Worm (Caenorhabditis elegans) whole organism, L1 larva: ENCODE results near the gene igeg-2.

Experiments used
- C04F5.9 ChIP-seq: sonication (generic microtip); optimal IDR thresholded peaks from 2 replicates; lab custom pipeline; 2016; ENCODE audit warnings: missing genetic modification characterization, missing compliant biosample characterization
- C34B4.2 ChIP-seq: sonication (generic microtip); optimal IDR thresholded peaks from 2 replicates; lab custom pipeline; 2017; ENCODE audit warnings: mild to moderate bottlenecking, missing genetic modification characterization, missing compliant biosample characterization
- Y116A8C.19 ChIP-seq: sonication (generic microtip); optimal IDR thresholded peaks from 2 replicates; lab custom pipeline; 2016; ENCODE audit warnings: missing compliant biosample characterization, missing genetic modification characterization, borderline replicate concordance
- alr-1 ChIP-seq: fragments of 200-800 bp; sonication (Bioruptor generic); optimal IDR thresholded peaks from 2 replicates; lab custom pipeline; 2018; ENCODE audit warnings: borderline replicate concordance, mild to moderate bottlenecking, missing genetic modification characterization, missing compliant biosample characterization
- ceh-63 ChIP-seq: fragments of 200-800 bp; sonication (Bioruptor generic); optimal IDR thresholded peaks from 2 replicates; lab custom pipeline; 2018; ENCODE audit warnings: mild to moderate bottlenecking, missing genetic modification characterization, missing compliant biosample characterization
- dpl-1 ChIP-seq, 3 experiments: fragments of 150-350 bp in 2 of 3; sonication (generic microtip) in 1 of 3; optimal IDR thresholded peaks; 2 replicates each; lab custom pipeline; 2014 to 2017; ENCODE audit warnings: missing biosample characterization in 3 of 3, missing genetic modification characterization in 3 of 3, missing genetic modification reagents in 3 of 3
- efl-1 ChIP-seq, 4 experiments: fragments of 150-350 bp; optimal IDR thresholded peaks in 3 of 4; peaks in 1 of 4; 1 replicate in 1 of 4; 2 replicates in 3 of 4; lab custom pipeline; 2014; ENCODE audit warnings: missing biosample characterization in 2 of 4, missing genetic modification characterization in 2 of 4, missing genetic modification reagents in 2 of 4
- egl-13 ChIP-seq: sonication (generic microtip); optimal IDR thresholded peaks from 2 replicates; lab custom pipeline; 2016; ENCODE audit warnings: missing genotype, missing genetic modification reagents, missing genetic modification characterization, missing compliant biosample characterization
- elt-3 ChIP-seq, 6 experiments: fragments of 150-350 bp in 1 of 6; sonication (generic microtip); optimal IDR thresholded peaks; 2 replicates each; lab custom pipeline; 2017 to 2018; ENCODE audit warnings: missing biosample characterization in 6 of 6, missing genetic modification characterization in 6 of 6, inconsistent platforms in 1 of 6
- ets-5 ChIP-seq: fragments of 200-800 bp; sonication (Bioruptor generic); IDR thresholded peaks from 2 replicates; pipeline ENCODE4 v1.3.6; 2022; ENCODE audit warnings: missing genetic modification characterization, missing compliant biosample characterization
- fkh-10 ChIP-seq: sonication (generic microtip); optimal IDR thresholded peaks from 2 replicates; lab custom pipeline; 2017; ENCODE audit warnings: missing biosample characterization, missing genetic modification reagents, missing genetic modification characterization
- fkh-4 ChIP-seq: sonication (generic microtip); optimal IDR thresholded peaks from 2 replicates; lab custom pipeline; 2016; ENCODE audit warnings: missing compliant biosample characterization, missing genetic modification characterization, borderline replicate concordance
- fkh-8 ChIP-seq: sonication (generic microtip); optimal IDR thresholded peaks from 2 replicates; lab custom pipeline; 2016; ENCODE audit warnings: mild to moderate bottlenecking, missing genetic modification characterization, missing compliant biosample characterization
- hlh-17 ChIP-seq: fragments of 200-800 bp; sonication (Bioruptor generic); optimal IDR thresholded peaks from 2 replicates; lab custom pipeline; 2018; ENCODE audit warnings: missing genetic modification characterization, mild to moderate bottlenecking, missing compliant biosample characterization, moderate library complexity, borderline replicate concordance
- hlh-4 ChIP-seq: sonication (generic microtip); optimal IDR thresholded peaks from 2 replicates; lab custom pipeline; 2016; ENCODE audit warnings: mild to moderate bottlenecking, missing genetic modification characterization, missing compliant biosample characterization
- irx-1 ChIP-seq: sonication (generic microtip); optimal IDR thresholded peaks from 2 replicates; lab custom pipeline; 2016; ENCODE audit warnings: missing genetic modification characterization, missing compliant biosample characterization
- jun-1 ChIP-seq: fragments of 150-350 bp; optimal IDR thresholded peaks from 2 replicates; lab custom pipeline; 2014; ENCODE audit warnings: missing biosample characterization, missing genetic modification reagents, missing genetic modification characterization
- lin-14 ChIP-seq: fragments of 200-800 bp; sonication (Bioruptor generic); optimal IDR thresholded peaks from 2 replicates; lab custom pipeline; 2018; ENCODE audit warnings: mild to moderate bottlenecking, missing genetic modification characterization, moderate library complexity, missing compliant biosample characterization
- lsy-2 ChIP-seq, 2 experiments: fragments of 150-350 bp; optimal IDR thresholded peaks; 2 replicates each; lab custom pipeline; 2014; ENCODE audit warnings: missing biosample characterization in 2 of 2, missing genetic modification characterization in 2 of 2
- mdl-1 ChIP-seq, 2 experiments: fragments of 150-350 bp; optimal IDR thresholded peaks; 2 replicates each; lab custom pipeline; 2014 to 2017; ENCODE audit warnings: missing biosample characterization in 2 of 2, missing genetic modification characterization in 2 of 2, inconsistent platforms in 1 of 2
- mef-2 ChIP-seq: fragments of 150-350 bp; optimal IDR thresholded peaks from 2 replicates; lab custom pipeline; 2014; ENCODE audit warnings: missing biosample characterization, missing genetic modification characterization
- nhr-20 ChIP-seq: sonication (generic microtip); optimal IDR thresholded peaks from 2 replicates; lab custom pipeline; 2016; ENCODE audit warnings: mild to moderate bottlenecking, missing genetic modification characterization, missing compliant biosample characterization
- nhr-47 ChIP-seq: sonication (generic microtip); optimal IDR thresholded peaks from 2 replicates; lab custom pipeline; 2016; ENCODE audit warnings: mild to moderate bottlenecking, missing genetic modification characterization, moderate library complexity, missing compliant biosample characterization
- nhr-76 ChIP-seq: sonication (generic microtip); optimal IDR thresholded peaks from 2 replicates; lab custom pipeline; 2017; ENCODE audit warnings: missing biosample characterization, missing genetic modification characterization
- nhr-84 ChIP-seq: sonication (generic microtip); optimal IDR thresholded peaks from 2 replicates; lab custom pipeline; 2017; ENCODE audit warnings: missing biosample characterization, missing genetic modification characterization
- nhr-85 ChIP-seq: sonication (generic microtip); peaks from one replicate; lab custom pipeline; 2016; ENCODE audit warnings: missing genetic modification characterization, inconsistent platforms, missing compliant biosample characterization
- nhr-90 ChIP-seq: sonication (generic microtip); optimal IDR thresholded peaks from 2 replicates; lab custom pipeline; 2016; ENCODE audit warnings: mild to moderate bottlenecking, missing genetic modification characterization, missing compliant biosample characterization; ENCODE audit not compliant: poor library complexity
- pax-3 ChIP-seq: fragments of 200-800 bp; sonication (Bioruptor generic); optimal IDR thresholded peaks from 2 replicates; lab custom pipeline; 2018; ENCODE audit warnings: mild to moderate bottlenecking, missing genetic modification characterization, moderate library complexity, missing compliant biosample characterization
- rnt-1 ChIP-seq: sonication (generic microtip); optimal IDR thresholded peaks from 2 replicates; lab custom pipeline; 2016; ENCODE audit warnings: mild to moderate bottlenecking, missing genetic modification characterization, moderate library complexity, missing compliant biosample characterization
- skn-1 ChIP-seq: fragments of 150-350 bp; optimal IDR thresholded peaks from 2 replicates; lab custom pipeline; 2014; ENCODE audit warnings: missing biosample characterization, missing genetic modification characterization
- snpc-4 ChIP-seq: fragments of 150-350 bp; optimal IDR thresholded peaks from 2 replicates; lab custom pipeline; 2014; ENCODE audit warnings: missing biosample characterization, missing genetic modification characterization
- sup-37 ChIP-seq: fragments of 200-800 bp; sonication (Bioruptor generic); optimal IDR thresholded peaks from 2 replicates; lab custom pipeline; 2018; ENCODE audit warnings: mild to moderate bottlenecking, missing genetic modification characterization, missing compliant biosample characterization
- swsn-7 ChIP-seq: sonication (generic microtip); optimal IDR thresholded peaks from 2 replicates; lab custom pipeline; 2016; ENCODE audit warnings: missing genetic modification characterization, missing compliant biosample characterization
- tbx-2 ChIP-seq: sonication (generic microtip); optimal IDR thresholded peaks from 2 replicates; lab custom pipeline; 2016; ENCODE audit warnings: missing genetic modification characterization, missing compliant biosample characterization
- unc-130 ChIP-seq: fragments of 150-350 bp; optimal IDR thresholded peaks from 2 replicates; lab custom pipeline; 2017; ENCODE audit warnings: missing biosample characterization, missing genetic modification characterization, inconsistent platforms
- xbp-1 ChIP-seq: sonication (generic microtip); optimal IDR thresholded peaks from 2 replicates; lab custom pipeline; 2016; ENCODE audit warnings: missing genetic modification characterization, missing compliant biosample characterization

Gene igeg-2

ce11 chrX:11407682-11408335 lies 38.6 kb downstream of the igeg-2 start, which contains the start of gene F08B12.4 (continued):
- TF ChIP-seq nhr-90 (no peak), nhr-76 (no peak), tbx-2 (tag; lab: Kevin White, UChicago) (no peak), alr-1 (tag; lab: Kevin White, UChicago) (no peak), sup-37 (GFP tag; lab: Kevin White, UChicago) (no peak), egl-13 (tag; lab: Kevin White, UChicago) (no peak), ceh-63 (no peak), ets-5 (no peak), jun-1 (tag; lab: Kevin White, UChicago) (peak; percentile 43), skn-1 (tag; lab: Kevin White, UChicago) (no peak)

- no peak for TF ChIP-seq jun-1 (tag; lab: Kevin White, UChicago)
- TF ChIP-seq fkh-4 (tag; lab: Kevin White, UChicago): no peak
- no peak for TF ChIP-seq nhr-90
- TF ChIP-seq mef-2: no peak
- TF ChIP-seq C04F5.9 (tag; lab: Kevin White, UChicago): no peak
These were observed 39.7 kb downstream of the igeg-2 start for ce11 chrX:11406784-11407183.

- TF ChIP-seq nhr-84 (tag; lab: Kevin White, UChicago) (no peak), swsn-7 (no peak), hlh-4 (no peak), dpl-1 (GFP tag; optimal IDR thresholded peaks at IDR 0.05; lab: Kevin White, UChicago) (no peak), xbp-1 (tag; lab: Kevin White, UChicago) (no peak), fkh-10 (GFP tag; lab: Kevin White, UChicago) (peak; percentile 39), hlh-17 (GFP tag; lab: Kevin White, UChicago) (no peak), elt-3 (tag; optimal IDR thresholded peaks at IDR 0.05; lab: Kevin White, UChicago) (no peak), lsy-2 (tag; optimal IDR thresholded peaks at IDR 0.05; lab: Kevin White, UChicago) (no peak), nhr-76 (no peak), nhr-47 (tag; lab: Kevin White, UChicago) (no peak), rnt-1 (tag; lab: Kevin White, UChicago) (no peak), irx-1 (tag; lab: Kevin White, UChicago) (no peak), nhr-20 (tag; lab: Kevin White, UChicago) (no peak), Y116A8C.19 (tag; lab: Kevin White, UChicago) (no peak), fkh-8 (tag; lab: Kevin White, UChicago) (no peak), snpc-4 (tag; lab: Kevin White, UChicago) (no peak), pax-3 (no peak), efl-1 (optimal IDR thresholded peaks at IDR 0.05; lab: Kevin White, UChicago) (no peak), efl-1 (GFP tag; optimal IDR thresholded peaks at IDR 0.05 in 1 of 2; lab: Kevin White, UChicago) (peak in 1 of 2 experiments; percentile 25), jun-1 (tag; lab: Kevin White, UChicago) (no peak), nhr-85 (no peak), C34B4.2 (tag; lab: Kevin White, UChicago) (no peak), mdl-1 (tag; optimal IDR thresholded peaks at IDR 0.05; lab: Kevin White, UChicago) (no peak), lin-14 (GFP tag; lab: Kevin White, UChicago) (peak; percentile 55), unc-130 (tag; lab: Kevin White, UChicago) (no peak)
These were observed 40.5 kb downstream of the igeg-2 start, which contains the start of gene slo-2 for ce11 chrX:11405908-11406307. Gene slo-2, minus strand, starts transcription at chrX:11405931.
